Worm (Caenorhabditis elegans): ENCODE data around the gene F09G8.10.

ce11 chrIII:8245591-8245990 is 26.4 kb downstream of the F09G8.10 start, which contains the start of gene C02F5.3:
- TF ChIP-seq aly-2 (tag; optimal IDR thresholded peaks at IDR 0.05) (no peak), mbf-1 (tag; optimal IDR thresholded peaks at IDR 0.05) (no peak), alr-1 (tag; optimal IDR thresholded peaks at IDR 0.05) (no peak), mdl-1 (tag; optimal IDR thresholded peaks at IDR 0.05) (no peak), snpc-4 (tag; optimal IDR thresholded peaks at IDR 0.05) (no peak), Y55F3AM.14 (GFP tag; optimal IDR thresholded peaks at IDR 0.05) (no peak)
